Worm (Caenorhabditis elegans) whole organism, young adult: ENCODE data around the gene folr-1.

ENCODE experiments used
- Y56A3A.18 ChIP-seq: fragments of 200-800 bp; sonication (Bioruptor generic); IDR thresholded peaks from 2 replicates; pipeline ENCODE4 v1.3.6; 2022; ENCODE audit warnings: missing genetic modification reagents, missing genetic modification characterization, missing compliant biosample characterization
- Y95B8A.8 ChIP-seq: fragments of 200-800 bp; sonication (Bioruptor generic); IDR thresholded peaks from 2 replicates; pipeline ENCODE4 v1.3.6; 2022; ENCODE audit warnings: missing genetic modification reagents, missing genetic modification characterization, missing compliant biosample characterization
- pha-4 ChIP-seq: fragments of 150-350 bp; sonication (generic microtip); optimal IDR thresholded peaks from 2 replicates; lab custom pipeline; 2014; ENCODE audit warnings: missing biosample characterization, missing genetic modification reagents, missing genetic modification characterization
- repo-1 ChIP-seq: sonication (generic microtip); optimal IDR thresholded peaks from 2 replicates; lab custom pipeline; 2017; ENCODE audit warnings: mild to moderate bottlenecking, missing genetic modification characterization, missing compliant biosample characterization
- sea-2 ChIP-seq: fragments of 200-800 bp; sonication (Bioruptor generic); IDR thresholded peaks from 2 replicates; pipeline ENCODE4 v1.3.6; 2022; ENCODE audit warnings: missing genetic modification characterization, missing compliant biosample characterization

ce11 chrX:9956052-9956451 lies 37.0 kb downstream of the folr-1 start:
- TF ChIP-seq pha-4, result no peak
- TF ChIP-seq repo-1 (tag; lab: Kevin White, UChicago), result no peak
- no peak for TF ChIP-seq Y95B8A.8
- TF ChIP-seq sea-2 (GFP tag; lab: Robert Waterston, UW), result no peak
- TF ChIP-seq Y56A3A.18 (GFP tag; lab: Robert Waterston, UW), result no peak
